Fruit fly (Drosophila melanogaster) whole organism, wandering third instar larva: Measurements from ENCODE around the gene rtet.

ENCODE experiments used
- CrebA ChIP-seq: fragments of 200-800 bp; sonication (Bioruptor generic); optimal IDR thresholded peaks from 2 replicates; lab custom pipeline; 2016; ENCODE audit warnings: missing biosample characterization, mild to moderate bottlenecking, missing genetic modification characterization, borderline replicate concordance
- Hr78 ChIP-seq: fragments of >200 bp; optimal IDR thresholded peaks from 2 replicates; lab custom pipeline; 2017; ENCODE audit warnings: missing biosample characterization, missing genetic modification characterization
- Myc ChIP-seq: fragments of >200 bp; optimal IDR thresholded peaks from 2 replicates; lab custom pipeline; 2017
- Sp1 ChIP-seq: fragments of 200-800 bp; sonication (Bioruptor generic); optimal IDR thresholded peaks from 3 replicates; lab custom pipeline; 2019; ENCODE audit warnings: missing biosample characterization, mild to moderate bottlenecking, missing genetic modification characterization, moderate library complexity
- br ChIP-seq: fragments of 200-800 bp; sonication (Bioruptor generic); optimal IDR thresholded peaks from 2 replicates; lab custom pipeline; 2016; ENCODE audit warnings: missing biosample characterization, missing genetic modification characterization
- foxo ChIP-seq, 2 experiments: fragments of 200-800 bp; sonication (Bioruptor generic); optimal IDR thresholded peaks; 2 replicates in 1 of 2; 3 replicates in 1 of 2; lab custom pipeline; 2016 to 2017; ENCODE audit warnings: missing biosample characterization in 2 of 2, missing genetic modification characterization in 2 of 2
- lola ChIP-seq: fragments of >200 bp; optimal IDR thresholded peaks from 2 replicates; lab custom pipeline; 2017; ENCODE audit warnings: missing biosample characterization, missing genetic modification characterization
- psq ChIP-seq: fragments of 200-800 bp; sonication (Bioruptor generic); optimal IDR thresholded peaks from 3 replicates; lab custom pipeline; 2017; ENCODE audit warnings: missing biosample characterization, mild to moderate bottlenecking, missing genetic modification characterization, moderate library complexity
- sv ChIP-seq: fragments of 200-800 bp; sonication (Bioruptor generic); optimal IDR thresholded peaks from 3 replicates; lab custom pipeline; 2016; ENCODE audit warnings: missing biosample characterization, missing genetic modification characterization

DNA sequence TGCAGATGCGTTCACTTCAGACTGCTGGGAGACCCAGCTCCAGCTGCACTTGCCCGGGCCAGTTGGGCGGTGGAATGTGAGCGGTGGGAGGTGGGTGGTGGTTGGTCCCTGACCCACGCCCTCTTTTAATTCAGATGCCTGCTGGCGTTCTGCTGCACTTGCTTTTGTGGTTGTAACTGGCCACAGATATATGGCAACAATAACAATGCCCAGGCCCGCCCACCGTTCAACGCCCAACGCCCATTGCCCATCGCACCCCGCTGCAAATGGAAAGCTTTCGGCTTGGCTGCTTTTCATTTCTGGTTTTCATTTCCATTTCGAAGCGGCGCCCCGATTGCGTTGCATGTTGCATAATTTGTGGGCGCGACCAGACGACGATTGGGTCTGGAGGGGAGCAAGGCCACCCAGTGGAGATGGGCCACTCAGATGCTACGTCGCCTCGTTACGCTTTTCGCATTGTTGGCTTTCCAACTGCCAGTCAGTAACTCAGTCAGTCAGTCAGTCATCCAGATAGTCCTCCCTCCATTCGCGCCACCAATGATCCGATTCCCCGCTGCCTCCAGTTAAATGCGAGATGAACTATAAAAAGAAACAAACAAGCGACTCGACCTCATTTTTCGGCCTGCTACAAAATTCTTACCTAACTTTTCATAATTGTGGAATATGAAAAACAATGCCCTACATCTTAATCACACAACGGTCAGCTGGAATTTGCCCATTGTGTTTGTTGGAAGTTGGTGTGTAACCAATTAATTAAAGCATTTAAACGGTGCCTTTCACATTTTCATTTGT lies 17.8 kb upstream of the rtet start:
- no peak for TF ChIP-seq Myc
- no peak for TF ChIP-seq br (GFP tag; lab: Kevin White, UChicago)
- TF ChIP-seq sv (GFP tag; lab: Kevin White, UChicago): no peak
- TF ChIP-seq psq: no peak
- no peak for TF ChIP-seq Hr78 (GFP tag; lab: Kevin White, UChicago)
- TF ChIP-seq lola (GFP tag; lab: Kevin White, UChicago): no peak
- no peak for TF ChIP-seq Sp1 (GFP tag; lab: Kevin White, UChicago)
- TF ChIP-seq CrebA (GFP tag; lab: Kevin White, UChicago): no peak
- TF ChIP-seq foxo (GFP tag; optimal IDR thresholded peaks at IDR 0.05; lab: Kevin White, UChicago): no peak
